Fruit fly (Drosophila melanogaster) whole organism, embryonic: ENCODE data around the gene Paics.
A peak's percentile ranks its signal among the peaks of the same experiment; 100 is the strongest.

Experiments used
- Abd-B ChIP-seq: fragments of 200-800 bp; sonication (Bioruptor generic); optimal IDR thresholded peaks from 2 replicates; lab custom pipeline; 2018; ENCODE audit warnings: missing biosample characterization, mild to moderate bottlenecking, missing genetic modification characterization, moderate library complexity
- Adf1 ChIP-seq: fragments of 200-800 bp; sonication (Bioruptor generic); IDR thresholded peaks from 2 replicates; pipeline ENCODE4 v1.3.6; 2022; ENCODE audit warnings: missing biosample characterization, missing genetic modification characterization
- Antp ChIP-seq: fragments of 200-800 bp; sonication (Bioruptor generic); optimal IDR thresholded peaks from 3 replicates; lab custom pipeline; 2016; ENCODE audit warnings: missing biosample characterization, missing genetic modification characterization
- B-H1 ChIP-seq: fragments of 200-800 bp; sonication (Bioruptor generic); IDR thresholded peaks from 3 replicates; pipeline ENCODE4 v1.3.6; 2022; ENCODE audit warnings: missing biosample characterization, missing genetic modification characterization
- CG10209 ChIP-seq: fragments of 200-800 bp; sonication (Bioruptor generic); optimal IDR thresholded peaks from 3 replicates; lab custom pipeline; 2017; ENCODE audit warnings: missing biosample characterization, mild to moderate bottlenecking, missing genetic modification characterization, missing genetic modification reagents
- CG10267 ChIP-seq: fragments of 200-800 bp; sonication (Bioruptor generic); optimal IDR thresholded peaks from 2 replicates; lab custom pipeline; 2018; ENCODE audit warnings: missing biosample characterization, mild to moderate bottlenecking, missing genetic modification characterization, moderate library complexity
- CG11504 ChIP-seq: fragments of 200-800 bp; sonication (Bioruptor generic); optimal IDR thresholded peaks from 3 replicates; lab custom pipeline; 2019; ENCODE audit warnings: missing biosample characterization, mild to moderate bottlenecking, missing genetic modification characterization, moderate library complexity
- CG13424 ChIP-seq: fragments of 200-800 bp; sonication (Bioruptor generic); optimal IDR thresholded peaks from 2 replicates; lab custom pipeline; 2019; ENCODE audit warnings: missing biosample characterization, mild to moderate bottlenecking, missing genetic modification characterization, moderate library complexity
- CG17829 ChIP-seq: fragments of 200-800 bp; optimal IDR thresholded peaks from 2 replicates; lab custom pipeline; 2019; ENCODE audit warnings: missing biosample characterization, mild to moderate bottlenecking, missing genetic modification characterization, moderate library complexity
- CG2875 ChIP-seq: fragments of 200-800 bp; sonication (Bioruptor generic); optimal IDR thresholded peaks from 2 replicates; lab custom pipeline; 2017; ENCODE audit warnings: missing biosample characterization, mild to moderate bottlenecking, missing genetic modification characterization, missing genetic modification reagents
- CG2889 ChIP-seq: fragments of 200-800 bp; sonication (Bioruptor generic); IDR thresholded peaks from 3 replicates; pipeline ENCODE4 v1.3.6; 2022; ENCODE audit warnings: missing biosample characterization, missing genetic modification characterization
- CG31388 ChIP-seq: fragments of 200-800 bp; sonication (Bioruptor generic); optimal IDR thresholded peaks from 2 replicates; lab custom pipeline; 2016; ENCODE audit warnings: missing biosample characterization, missing genetic modification characterization
- CG31441 ChIP-seq: fragments of 200-800 bp; sonication (Bioruptor generic); IDR thresholded peaks from 2 replicates; pipeline ENCODE4 v1.3.6; 2022; ENCODE audit warnings: missing biosample characterization, missing genetic modification characterization
- CG3407 ChIP-seq: fragments of 200-800 bp; sonication (Bioruptor generic); optimal IDR thresholded peaks from 2 replicates; lab custom pipeline; 2018; ENCODE audit warnings: missing biosample characterization, mild to moderate bottlenecking, missing genetic modification characterization
- CG3726 ChIP-seq: fragments of 200-800 bp; sonication (Bioruptor generic); IDR thresholded peaks from 3 replicates; pipeline ENCODE4, ENCODE4 v1.3.6; 2022; ENCODE audit warnings: missing biosample characterization, missing genetic modification characterization
- CG43689 ChIP-seq: fragments of 200-800 bp; sonication (Bioruptor generic); IDR thresholded peaks from 2 replicates; pipeline ENCODE4 v1.3.6; 2022; ENCODE audit warnings: missing biosample characterization, missing genetic modification characterization
- CG4617 ChIP-seq: fragments of 200-800 bp; sonication (Bioruptor generic); optimal IDR thresholded peaks from 3 replicates; lab custom pipeline; 2016; ENCODE audit warnings: missing biosample characterization, missing genetic modification characterization, borderline replicate concordance
- CG4707 ChIP-seq: fragments of 200-800 bp; sonication (Bioruptor generic); optimal IDR thresholded peaks from 2 replicates; lab custom pipeline; 2018; ENCODE audit warnings: missing biosample characterization, mild to moderate bottlenecking, missing genetic modification characterization, moderate library complexity
- CG7357 ChIP-seq: fragments of 200-800 bp; sonication (Bioruptor generic); IDR thresholded peaks from 3 replicates; pipeline ENCODE4 v1.3.6; 2022; ENCODE audit warnings: missing biosample characterization, missing genetic modification characterization
- Camta ChIP-seq: fragments of 200-800 bp; sonication (Bioruptor generic); optimal IDR thresholded peaks from 2 replicates; lab custom pipeline; 2016; ENCODE audit warnings: missing biosample characterization, missing genetic modification characterization
- CkIIα-i1 ChIP-seq: fragments of 200-800 bp; sonication (Bioruptor generic); IDR thresholded peaks from 2 replicates; pipeline ENCODE4 v1.3.6; 2022; ENCODE audit warnings: missing biosample characterization, missing genetic modification characterization
- E2f2 ChIP-seq: fragments of 200-800 bp; sonication (Bioruptor generic); IDR thresholded peaks from 2 replicates; pipeline ENCODE4 v1.3.6; 2022; ENCODE audit warnings: missing biosample characterization, missing genetic modification characterization
- GATAe ChIP-seq: fragments of 200-800 bp; sonication (Bioruptor generic); conservative IDR thresholded peaks from 2 replicates; pipeline ENCODE4 v1.3.6; 2022; ENCODE audit warnings: missing biosample characterization, missing genetic modification characterization
- H15 ChIP-seq: fragments of 200-800 bp; sonication (Bioruptor generic); IDR thresholded peaks from 3 replicates; pipeline ENCODE4 v1.3.6; 2022; ENCODE audit warnings: missing biosample characterization, missing genetic modification characterization
- Hmr ChIP-seq: fragments of 200-800 bp; sonication (Bioruptor generic); optimal IDR thresholded peaks from 3 replicates; lab custom pipeline; 2017; ENCODE audit warnings: mild to moderate bottlenecking, missing biosample characterization, missing genetic modification reagents, missing genetic modification characterization
- Hr78 ChIP-seq, 2 experiments: fragments of 200-800 bp in 1 of 2; fragments of >200 bp in 1 of 2; sonication (Bioruptor generic) in 1 of 2; optimal IDR thresholded peaks; 2 replicates each; lab custom pipeline; 2017 to 2019; ENCODE audit warnings: missing biosample characterization in 2 of 2, missing genetic modification characterization in 2 of 2, mild to moderate bottlenecking in 1 of 2, moderate library complexity in 1 of 2
- Sin3A ChIP-seq: fragments of >200 bp; optimal IDR thresholded peaks from 2 replicates; lab custom pipeline; 2018
- TFAM ChIP-seq: fragments of 200-800 bp; sonication (Bioruptor generic); optimal IDR thresholded peaks from 2 replicates; lab custom pipeline; 2017; ENCODE audit warnings: missing biosample characterization, missing genetic modification characterization, inconsistent platforms
- ara ChIP-seq: fragments of 200-800 bp; sonication (Bioruptor generic); IDR thresholded peaks from 2 replicates; pipeline ENCODE4 v1.3.6; 2022; ENCODE audit warnings: missing biosample characterization, missing genetic modification characterization
- cas ChIP-seq: fragments of 200-800 bp; sonication (Bioruptor generic); IDR thresholded peaks from 2 replicates; pipeline ENCODE4 v1.3.6; 2022; ENCODE audit warnings: missing biosample characterization, missing genetic modification characterization
- crc ChIP-seq: fragments of 200-800 bp; sonication (Bioruptor generic); optimal IDR thresholded peaks from 2 replicates; lab custom pipeline; 2016; ENCODE audit warnings: missing biosample characterization, missing genetic modification characterization
- cwo ChIP-seq: fragments of 200-800 bp; sonication (Bioruptor generic); optimal IDR thresholded peaks from 3 replicates; lab custom pipeline; 2017; ENCODE audit warnings: missing biosample characterization, missing genetic modification characterization, mild to moderate bottlenecking, moderate library complexity, missing genetic modification reagents
- dati ChIP-seq: fragments of 200-800 bp; sonication (Bioruptor generic); IDR thresholded peaks from 2 replicates; pipeline ENCODE4 v1.3.6; 2022; ENCODE audit warnings: missing biosample characterization, missing genetic modification characterization
- exex ChIP-seq: fragments of 200-800 bp; sonication (Bioruptor generic); optimal IDR thresholded peaks from 4 replicates; lab custom pipeline; 2018; ENCODE audit warnings: missing biosample characterization, mild to moderate bottlenecking, missing genetic modification characterization, moderate library complexity
- fd3F ChIP-seq: fragments of 200-800 bp; sonication (Bioruptor generic); optimal IDR thresholded peaks from 2 replicates; lab custom pipeline; 2018; ENCODE audit warnings: missing biosample characterization, mild to moderate bottlenecking, missing genetic modification characterization, moderate library complexity
- grau ChIP-seq: fragments of 200-800 bp; optimal IDR thresholded peaks from 3 replicates; lab custom pipeline; 2019; ENCODE audit warnings: missing biosample characterization, mild to moderate bottlenecking, missing genetic modification characterization, moderate library complexity
- gt ChIP-seq: fragments of 200-800 bp; sonication (Bioruptor generic); IDR thresholded peaks from 2 replicates; pipeline ENCODE4 v1.3.6; 2022; ENCODE audit warnings: missing biosample characterization, missing genetic modification characterization
- h ChIP-seq: fragments of >200 bp; optimal IDR thresholded peaks from 2 replicates; lab custom pipeline; 2017
- insv ChIP-seq, 2 experiments: fragments of 200-800 bp; sonication (Bioruptor generic); optimal IDR thresholded peaks; 3 replicates each; lab custom pipeline; 2016 to 2018; ENCODE audit warnings: missing biosample characterization in 2 of 2, missing genetic modification characterization in 2 of 2
- inv ChIP-seq: fragments of 200-800 bp; sonication (Bioruptor generic); IDR thresholded peaks from 2 replicates; pipeline ENCODE4 v1.3.6; 2022; ENCODE audit warnings: missing biosample characterization, missing genetic modification characterization; ENCODE audit not compliant: partially characterized antibody
- maf-S ChIP-seq: fragments of 200-800 bp; sonication (Bioruptor generic); optimal IDR thresholded peaks from 2 replicates; lab custom pipeline; 2016; ENCODE audit warnings: missing biosample characterization, missing genetic modification characterization
- oc ChIP-seq: fragments of 200-800 bp; sonication (Bioruptor generic); optimal IDR thresholded peaks from 2 replicates; lab custom pipeline; 2018; ENCODE audit warnings: missing biosample characterization, mild to moderate bottlenecking, missing genetic modification characterization, moderate library complexity
- onecut ChIP-seq: fragments of 200-800 bp; sonication (Bioruptor generic); IDR thresholded peaks from 2 replicates; pipeline ENCODE4 v1.3.6; 2022; ENCODE audit warnings: missing biosample characterization, missing genetic modification characterization
- peb ChIP-seq: fragments of 200-800 bp; sonication (Bioruptor generic); IDR thresholded peaks from 2 replicates; pipeline ENCODE4 v1.3.6; 2022; ENCODE audit warnings: missing biosample characterization, missing genetic modification characterization
- tio ChIP-seq: fragments of 200-800 bp; sonication (Bioruptor generic); optimal IDR thresholded peaks from 2 replicates; lab custom pipeline; 2017; ENCODE audit warnings: missing biosample characterization, missing genetic modification characterization, inconsistent platforms
- tna ChIP-seq: fragments of 200-800 bp; sonication (Bioruptor generic); IDR thresholded peaks from 2 replicates; pipeline ENCODE4 v1.3.6; 2022; ENCODE audit warnings: missing biosample characterization, missing genetic modification characterization; ENCODE audit not compliant: partially characterized antibody
- twi ChIP-seq: fragments of 200-800 bp; optimal IDR thresholded peaks from 2 replicates; lab custom pipeline; 2019; ENCODE audit warnings: missing biosample characterization, mild to moderate bottlenecking, missing genetic modification characterization, moderate library complexity
- wdn ChIP-seq: fragments of 200-800 bp; sonication (Bioruptor generic); IDR thresholded peaks from 2 replicates; pipeline ENCODE4 v1.3.6; 2022; ENCODE audit warnings: missing biosample characterization, missing genetic modification characterization
- wor ChIP-seq: fragments of 200-800 bp; sonication (Bioruptor generic); IDR thresholded peaks from 2 replicates; pipeline ENCODE4 v1.3.6; 2022; ENCODE audit warnings: missing biosample characterization, missing genetic modification characterization

The Paics gene

dm6 chrX:12734710-12735462 lies 25.5 kb downstream of the Paics start (continued):
- no peak for TF ChIP-seq CG3407 (GFP tag; lab: Kevin White, UChicago)
- peak; percentile 35 for TF ChIP-seq CG2875 (GFP tag; lab: Kevin White, UChicago)
- no peak for TF ChIP-seq Sin3A (lab: Kevin White, UChicago)
- TF ChIP-seq insv (GFP tag; optimal IDR thresholded peaks at IDR 0.05; lab: Kevin White, UChicago), result peak in 1 of 2 experiments; percentile 47
- peak; percentile 93 for TF ChIP-seq CG11504 (tag; lab: Kevin White, UChicago)
- TF ChIP-seq Hr78 (GFP tag; optimal IDR thresholded peaks at IDR 0.05; lab: Kevin White, UChicago), result peak in 1 of 2 experiments; percentile 65
- TF ChIP-seq H15 (GFP tag; lab: Robert Waterston, UW), result peak; percentile 81
- TF ChIP-seq wdn (GFP tag; lab: Robert Waterston, UW), result peak; percentile 84
- peak; percentile 64 for TF ChIP-seq E2f2 (GFP tag; lab: Robert Waterston, UW)
- TF ChIP-seq TFAM (GFP tag; lab: Kevin White, UChicago), result peak; percentile 2
- TF ChIP-seq tna (GFP tag; lab: Robert Waterston, UW), result no peak
- TF ChIP-seq cwo, result peak; percentile 89
- TF ChIP-seq GATAe (GFP tag; lab: Robert Waterston, UW), result peak; percentile 77
- TF ChIP-seq CG3726, result no peak; the same call in 2 of the 3 replicates
- peak; percentile 58 for TF ChIP-seq onecut (GFP tag; lab: Robert Waterston, UW)
- TF ChIP-seq CG4707, result peak; percentile 73
- TF ChIP-seq Camta (GFP tag; lab: Kevin White, UChicago), result no peak
- peak; percentile 21 for TF ChIP-seq CG4617 (GFP tag; lab: Kevin White, UChicago)
- no peak; the same call in 1 of the 2 replicates for TF ChIP-seq inv (GFP tag; lab: Robert Waterston, UW)
- peak; percentile 57; the same call in 1 of the 2 replicates for TF ChIP-seq cas (GFP tag; lab: Robert Waterston, UW)
- TF ChIP-seq fd3F (GFP tag; lab: Kevin White, UChicago), result peak; percentile 91
- no peak for TF ChIP-seq crc
- TF ChIP-seq oc (tag; lab: Kevin White, UChicago), result peak; percentile 88
- peak; percentile 89 for TF ChIP-seq CG10209
- peak; percentile 82; the same call in 1 of the 2 replicates for TF ChIP-seq CG31441 (GFP tag; lab: Robert Waterston, UW)
- TF ChIP-seq B-H1 (GFP tag; lab: Robert Waterston, UW), result peak; percentile 77
- TF ChIP-seq exex (tag; lab: Kevin White, UChicago), result peak; percentile 82
- peak; percentile 80 for TF ChIP-seq ara
- TF ChIP-seq grau, result peak; percentile 100
- TF ChIP-seq dati (GFP tag; lab: Robert Waterston, UW), result peak; percentile 39; the same call in 1 of the 2 replicates
- TF ChIP-seq Adf1, result peak; percentile 84; the same call in 1 of the 2 replicates
- TF ChIP-seq CG43689, result peak; percentile 50
- peak; percentile 65; the same call in 1 of the 2 replicates for TF ChIP-seq gt (GFP tag; lab: Robert Waterston, UW)
- no peak for TF ChIP-seq CG31388
- TF ChIP-seq tio (GFP tag; lab: Kevin White, UChicago), result peak; percentile 80
- TF ChIP-seq maf-S, result no peak
- TF ChIP-seq CG13424, result peak; percentile 96
- peak; percentile 87 for TF ChIP-seq Abd-B
- TF ChIP-seq wor (GFP tag; lab: Robert Waterston, UW), result peak; percentile 80
- peak; percentile 80 for TF ChIP-seq CG7357 (GFP tag; lab: Robert Waterston, UW)
- peak; percentile 84 for TF ChIP-seq CG10267 (tag; lab: Kevin White, UChicago)
- no peak for TF ChIP-seq h (lab: Kevin White, UChicago)
- TF ChIP-seq Hmr (GFP tag; lab: Kevin White, UChicago), result peak; percentile 91
- peak; percentile 92 for TF ChIP-seq CG17829 (tag; lab: Kevin White, UChicago)
- TF ChIP-seq peb (GFP tag; lab: Robert Waterston, UW), result peak; percentile 72
- TF ChIP-seq Antp (GFP tag; lab: Kevin White, UChicago), result no peak
- TF ChIP-seq CG2889 (GFP tag; lab: Robert Waterston, UW), result peak; percentile 75
- peak; percentile 80 for TF ChIP-seq twi (tag; lab: Kevin White, UChicago)
- no peak for TF ChIP-seq CkIIα-i1 (GFP tag; lab: Robert Waterston, UW)
